Worm (Caenorhabditis elegans): Measurements from ENCODE around the gene asg-2.
"Not testable (repeated sequence)": the region's sequence is repeated elsewhere in the genome, so short reads cannot be mapped to it uniquely, and the experiment has no call there.

asg-2 gene

DNA sequence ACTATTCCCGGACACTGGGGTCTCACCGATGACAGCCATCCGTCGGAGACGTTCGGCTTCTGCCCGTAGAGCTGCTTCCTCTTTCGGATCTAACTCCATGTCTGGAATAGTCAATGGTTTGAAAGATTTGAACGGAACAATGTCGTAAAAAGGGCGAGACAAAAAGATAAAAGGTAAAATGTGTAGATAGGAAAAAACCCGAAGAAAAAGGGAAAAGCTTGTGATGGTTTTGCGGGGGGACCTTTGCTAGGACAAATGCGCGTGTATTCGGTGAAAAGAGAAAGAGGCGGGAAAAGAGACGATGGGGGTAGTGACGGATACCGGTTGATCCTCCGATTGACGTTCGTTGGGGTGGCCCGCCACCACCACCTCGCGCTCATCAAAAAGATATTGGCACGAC is 36.4 kb downstream of the asg-2 start, which contains the start of gene col-173:
TSS of gene col-173 (minus strand) at position 101 of the 400 bp plus-strand sequence.
- TF ChIP-seq lin-54 (GFP tag; optimal IDR thresholded peaks at IDR 0.05), result no peak
- no peak for TF ChIP-seq atf-7 (tag; optimal IDR thresholded peaks at IDR 0.05)
- TF ChIP-seq zfh-2 (GFP tag; conservative IDR thresholded peaks at IDR 0.05), result no peak
- TF ChIP-seq attf-5 (GFP tag; optimal IDR thresholded peaks at IDR 0.05), result no peak
- TF ChIP-seq rpc-1 (optimal IDR thresholded peaks at IDR 0.05), result no peak
- TF ChIP-seq rpc-1 (tag; optimal IDR thresholded peaks at IDR 0.05), result no peak
- no peak for TF ChIP-seq ceh-58 (GFP tag; IDR thresholded peaks at IDR 0.05)
- no peak for TF ChIP-seq madf-10 (tag; optimal IDR thresholded peaks at IDR 0.05)
- no peak for TF ChIP-seq egrh-3 (GFP tag; IDR thresholded peaks at IDR 0.05)
- TF ChIP-seq snpc-4 (GFP tag; optimal IDR thresholded peaks at IDR 0.05), result no peak
- no peak for TF ChIP-seq snpc-4 (tag; optimal IDR thresholded peaks at IDR 0.05)

DNA sequence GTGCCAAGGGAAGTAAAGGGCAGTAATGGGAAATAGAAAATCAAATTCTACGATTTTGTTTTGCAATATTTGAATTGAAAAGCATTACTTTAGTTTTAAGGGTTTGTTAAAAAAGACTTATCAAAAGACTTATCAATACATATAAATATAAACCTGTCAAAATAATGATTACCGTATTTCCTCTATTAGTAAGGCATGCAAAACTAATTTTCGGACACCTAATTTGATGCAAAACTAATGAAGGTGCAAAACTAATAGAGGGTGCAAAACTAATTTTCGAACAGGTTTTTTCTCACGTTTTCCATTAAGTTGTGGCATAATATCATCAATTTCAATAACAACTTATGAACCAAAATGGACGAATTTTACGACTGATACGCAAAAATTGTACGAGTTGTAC is 40.7 kb downstream of the asg-2 start, which contains the start of gene F41C6.6:
TSS of gene F41C6.6 (minus strand) at position 101 of the 400 bp plus-strand sequence.
- TF ChIP-seq Y53F4B.3 (GFP tag; IDR thresholded peaks at IDR 0.05); F55B11.4 (tag; optimal IDR thresholded peaks at IDR 0.05; ENCODE audit: borderline replicate concordance, insufficient read depth); hlh-26 (GFP tag; conservative IDR thresholded peaks at IDR 0.05): not testable (repeated sequence)

DNA sequence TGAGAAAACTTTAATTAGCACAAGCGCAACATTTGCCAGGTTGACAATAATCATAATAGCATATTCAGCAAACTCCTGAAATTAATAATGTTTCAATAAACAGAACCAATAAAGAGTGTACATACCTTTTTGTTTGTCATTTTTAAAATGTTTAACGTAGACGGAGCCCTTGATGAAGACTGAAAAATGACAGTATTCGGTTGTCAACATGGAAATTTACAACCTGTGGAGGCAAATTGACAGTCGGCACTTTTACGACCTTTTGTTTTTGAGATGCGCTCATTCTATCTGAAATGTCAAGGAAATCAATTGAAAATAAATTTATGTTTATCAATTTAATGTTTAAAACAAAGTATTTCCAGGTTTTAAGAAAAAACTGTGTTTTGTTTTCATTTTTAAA is 43.4 kb downstream of the asg-2 start:
- TF ChIP-seq lag-1 (GFP tag; IDR thresholded peaks at IDR 0.05) (no peak), nfyb-1 (GFP tag; IDR thresholded peaks at IDR 0.05) (no peak), nfya-2 (GFP tag; IDR thresholded peaks at IDR 0.05) (no peak), nfya-1 (tag; optimal IDR thresholded peaks at IDR 0.05; ENCODE audit: borderline replicate concordance, insufficient read depth) (no peak), K11D2.4 (GFP tag; IDR thresholded peaks at IDR 0.05) (no peak), F37B4.10 (GFP tag; IDR thresholded peaks at IDR 0.05) (no peak), C17E4.6 (GFP tag; IDR thresholded peaks at IDR 0.05) (no peak)

DNA sequence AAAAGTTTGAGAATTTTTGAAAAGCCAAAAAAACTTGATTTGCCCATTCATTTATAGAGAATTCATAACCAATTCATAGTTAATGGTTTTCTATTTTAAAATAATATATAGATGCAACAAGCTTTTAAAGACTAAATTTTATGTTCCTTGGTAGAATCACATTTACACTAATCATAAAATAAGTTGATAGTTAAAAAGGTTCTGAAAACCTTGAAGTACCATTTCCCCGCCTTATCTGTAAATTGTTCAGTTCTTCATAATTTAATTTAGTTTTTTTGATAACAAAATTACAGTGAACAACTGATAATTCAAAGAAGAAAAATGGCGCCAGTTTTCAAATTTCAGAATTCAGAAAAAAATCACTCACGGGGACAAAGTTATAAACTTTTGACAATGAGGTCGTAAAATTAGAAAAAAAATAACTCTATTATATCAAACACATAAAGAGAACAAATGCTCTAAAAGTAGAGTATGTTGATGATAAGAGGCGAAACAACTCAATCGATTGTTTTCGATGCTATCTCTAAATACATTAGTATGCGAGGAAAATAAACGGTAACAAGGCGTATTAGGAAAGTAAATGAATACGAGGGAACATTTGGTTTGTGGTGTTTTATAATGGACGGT is 44.3 kb downstream of the asg-2 start, which contains the start of gene F41C6.7:
TSS of gene F41C6.7 (minus strand) at position 51 of the 627 bp plus-strand sequence.
- TF ChIP-seq fkh-3 (tag; optimal IDR thresholded peaks at IDR 0.05) (no peak), madf-3 (GFP tag; IDR thresholded peaks at IDR 0.05) (no peak), nhr-80 (tag; optimal IDR thresholded peaks at IDR 0.05) (peak; percentile 40)

DNA sequence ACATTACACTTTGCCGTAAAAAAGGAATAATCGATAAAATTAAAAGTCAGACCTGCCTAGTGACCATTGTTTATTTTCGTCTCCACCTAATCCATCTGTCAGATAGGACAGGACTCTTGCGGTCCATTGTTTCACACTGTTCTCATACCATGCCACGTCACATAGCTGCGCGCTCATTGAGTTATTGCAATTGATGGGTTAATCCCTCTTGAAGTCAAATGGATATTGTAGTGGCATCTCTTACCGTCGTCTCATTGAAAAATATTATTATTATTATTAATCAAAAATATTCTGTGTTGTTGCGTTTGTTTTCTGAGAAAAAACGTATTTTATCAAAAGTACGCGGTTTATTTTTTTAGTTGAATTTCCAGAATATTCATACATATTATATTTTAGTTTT is 47.1 kb downstream of the asg-2 start:
- TF ChIP-seq F22D6.2 (tag; optimal IDR thresholded peaks at IDR 0.05) (no peak), cebp-1 (GFP tag; IDR thresholded peaks at IDR 0.05) (no peak), cebp-1 (tag; optimal IDR thresholded peaks at IDR 0.05) (no peak), egl-18 (GFP tag; IDR thresholded peaks at IDR 0.05) (no peak), efl-1 (GFP tag; optimal IDR thresholded peaks at IDR 0.05) (no peak), ztf-3 (GFP tag; optimal IDR thresholded peaks at IDR 0.05) (no peak), hrde-1 (tag; optimal IDR thresholded peaks at IDR 0.05; ENCODE audit: borderline replicate concordance) (no peak), ztf-28 (GFP tag; IDR thresholded peaks at IDR 0.05) (no peak), hmg-20 (GFP tag; IDR thresholded peaks at IDR 0.05) (no peak), tbx-9 (tag; optimal IDR thresholded peaks at IDR 0.05; ENCODE audit: borderline replicate concordance) (no peak)

Data from whole organism, young adult.